Worm (Caenorhabditis elegans): ENCODE measurements around the gene try-4.

- TF ChIP-seq unc-120 (tag; optimal IDR thresholded peaks at IDR 0.05; ENCODE audit: poor library complexity, severe bottlenecking) = no peak
- TF ChIP-seq ces-1 (GFP tag; optimal IDR thresholded peaks at IDR 0.05) = no peak
- TF ChIP-seq mab-5 (tag; optimal IDR thresholded peaks at IDR 0.05) = no peak
- no peak for TF ChIP-seq flh-1 (GFP tag; optimal IDR thresholded peaks at IDR 0.05)
- TF ChIP-seq nhr-12 (tag; optimal IDR thresholded peaks at IDR 0.05) = no peak
- no peak for TF ChIP-seq nhr-237 (tag; optimal IDR thresholded peaks at IDR 0.05)
- TF ChIP-seq unc-62 (GFP tag; optimal IDR thresholded peaks at IDR 0.05) = no peak
- TF ChIP-seq lsy-2 (tag; optimal IDR thresholded peaks at IDR 0.05) = no peak
- no peak for TF ChIP-seq zip-8 (tag; optimal IDR thresholded peaks at IDR 0.05)
Observed at ce11 chrV:20870633-20871032, 9.7 kb upstream of the try-4 start.
